Worm (Caenorhabditis elegans): ENCODE measurements around the gene gbb-2.

Gene gbb-2

DNA sequence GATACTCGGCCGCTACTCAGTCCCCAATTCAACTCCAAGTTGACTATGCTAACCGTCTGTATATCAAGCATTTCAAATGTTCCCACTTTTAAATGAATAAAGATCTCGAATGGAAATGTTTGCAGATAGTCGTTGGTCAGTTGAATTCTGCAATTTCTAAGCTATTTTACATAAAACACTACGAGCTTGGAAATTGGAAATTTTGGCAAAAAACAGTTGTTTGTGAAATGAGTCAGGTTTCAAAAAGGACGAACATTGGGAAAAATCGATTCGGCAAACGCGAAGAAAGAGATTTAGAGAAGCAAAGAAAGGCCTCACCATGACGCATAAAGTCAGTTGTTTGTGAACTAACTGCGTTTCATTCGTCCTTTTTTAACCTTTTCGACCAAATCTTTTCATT lies 59.7 kb downstream of the gbb-2 start (continued):
- TF ChIP-seq elt-1 (tag; optimal IDR thresholded peaks at IDR 0.05) (no peak), lsy-12 (tag; optimal IDR thresholded peaks at IDR 0.05) (no peak), egl-5 (tag; optimal IDR thresholded peaks at IDR 0.05) (no peak), ztf-11 (tag; optimal IDR thresholded peaks at IDR 0.05) (no peak), fkh-2 (tag; optimal IDR thresholded peaks at IDR 0.05) (no peak), sea-2 (GFP tag; optimal IDR thresholded peaks at IDR 0.05) (no peak), lin-39 (tag; optimal IDR thresholded peaks at IDR 0.05) (no peak), fos-1 (tag; optimal IDR thresholded peaks at IDR 0.05) (no peak), aly-2 (tag; optimal IDR thresholded peaks at IDR 0.05) (no peak), nhr-43 (tag; optimal IDR thresholded peaks at IDR 0.05; ENCODE audit: poor library complexity, severe bottlenecking) (no peak), ceh-9 (tag; optimal IDR thresholded peaks at IDR 0.05) (no peak), nhr-23 (tag; optimal IDR thresholded peaks at IDR 0.05) (peak; percentile 43), R02D3.7 (tag; optimal IDR thresholded peaks at IDR 0.05) (peak; percentile 42), ceh-16 (tag; optimal IDR thresholded peaks at IDR 0.05) (no peak), mml-1 (tag; optimal IDR thresholded peaks at IDR 0.05) (no peak), zag-1 (tag; optimal IDR thresholded peaks at IDR 0.05) (no peak)

DNA sequence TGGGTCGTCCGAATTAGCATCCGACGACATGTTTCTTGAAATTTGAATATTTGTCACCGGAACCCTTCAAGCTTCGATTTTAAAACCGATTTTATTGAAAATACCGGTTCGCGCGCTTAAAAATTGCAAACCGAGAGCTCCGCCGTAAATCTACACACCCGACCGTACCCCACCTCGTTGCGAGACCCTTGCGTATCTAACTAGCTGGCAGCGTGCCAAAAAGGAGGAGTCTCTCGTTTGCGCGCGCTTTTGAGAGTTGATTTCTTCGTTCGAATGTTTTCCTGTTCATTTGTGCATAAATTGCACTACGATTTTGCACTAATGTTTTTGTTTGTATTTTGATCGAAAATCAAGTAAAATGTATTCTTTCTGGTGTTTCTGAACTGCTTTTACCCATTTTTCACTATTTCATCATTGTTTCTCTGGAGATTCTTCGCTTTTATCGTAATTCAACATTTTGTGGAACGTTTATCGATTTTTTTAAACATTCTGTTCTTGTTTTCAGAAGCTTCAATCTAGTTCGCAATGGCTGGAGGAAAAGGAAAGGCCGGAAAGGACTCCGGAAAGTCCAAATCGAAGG lies 60.7 kb downstream of the gbb-2 start, which contains the start of the genes wapl-1 and htz-1:
wapl-1 (minus strand) TSS at position 30 of the 580 bp plus-strand sequence.
htz-1 (plus strand) TSS at position 506 of the 580 bp plus-strand sequence.
- peak; percentile 88 for TF ChIP-seq nhr-43 (tag; optimal IDR thresholded peaks at IDR 0.05; ENCODE audit: poor library complexity, severe bottlenecking)
- peak in 1 of 3 experiments; percentile 18 for TF ChIP-seq elt-3 (tag; optimal IDR thresholded peaks at IDR 0.05)
- TF ChIP-seq nhr-28 (tag; optimal IDR thresholded peaks at IDR 0.05): no peak
- TF ChIP-seq elt-1 (tag; optimal IDR thresholded peaks at IDR 0.05): peak; percentile 81
- TF ChIP-seq ztf-4 (tag; optimal IDR thresholded peaks at IDR 0.05): peak; percentile 63
- peak; percentile 99 for TF ChIP-seq R02D3.7 (tag; optimal IDR thresholded peaks at IDR 0.05)
- no peak for TF ChIP-seq eor-1 (tag; optimal IDR thresholded peaks at IDR 0.05)
- no peak for TF ChIP-seq nhr-237 (tag; optimal IDR thresholded peaks at IDR 0.05)
- peak; percentile 97 for TF ChIP-seq lin-15B (tag; optimal IDR thresholded peaks at IDR 0.05)
- peak; percentile 90 for TF ChIP-seq hmg-11 (tag; optimal IDR thresholded peaks at IDR 0.05)
- TF ChIP-seq sea-2 (GFP tag; optimal IDR thresholded peaks at IDR 0.05): no peak
- TF ChIP-seq mml-1 (tag; optimal IDR thresholded peaks at IDR 0.05): no peak
- peak; percentile 79 for TF ChIP-seq ama-1 (optimal IDR thresholded peaks at IDR 0.05)
- peak; percentile 99 for TF ChIP-seq pha-4 (tag; optimal IDR thresholded peaks at IDR 0.05)
- TF ChIP-seq mdl-1 (tag; optimal IDR thresholded peaks at IDR 0.05): peak; percentile 49
- TF ChIP-seq nhr-76 (tag; optimal IDR thresholded peaks at IDR 0.05): no peak
- peak; percentile 81 for TF ChIP-seq ceh-28 (tag; optimal IDR thresholded peaks at IDR 0.05)
- peak; percentile 99 for TF ChIP-seq lin-39 (tag; optimal IDR thresholded peaks at IDR 0.05)
- peak; percentile 69 for TF ChIP-seq nhr-77 (tag; optimal IDR thresholded peaks at IDR 0.05)
- TF ChIP-seq fkh-2 (tag; optimal IDR thresholded peaks at IDR 0.05): peak; percentile 26
- peak; percentile 85 for TF ChIP-seq tbx-2 (tag; optimal IDR thresholded peaks at IDR 0.05)
- peak; percentile 69 for TF ChIP-seq pqm-1 (tag; optimal IDR thresholded peaks at IDR 0.05)
- TF ChIP-seq ceh-9 (tag; optimal IDR thresholded peaks at IDR 0.05): no peak
- TF ChIP-seq nhr-25 (tag; optimal IDR thresholded peaks at IDR 0.05): peak; percentile 98
- TF ChIP-seq snpc-4 (tag; optimal IDR thresholded peaks at IDR 0.05): peak; percentile 88
- TF ChIP-seq skn-1 (tag; optimal IDR thresholded peaks at IDR 0.05): peak; percentile 55
- TF ChIP-seq ceh-82 (tag; optimal IDR thresholded peaks at IDR 0.05): peak; percentile 68
- TF ChIP-seq unc-62 (GFP tag; optimal IDR thresholded peaks at IDR 0.05): no peak
- TF ChIP-seq ceh-16 (tag; optimal IDR thresholded peaks at IDR 0.05): no peak
- TF ChIP-seq lsy-12 (tag; optimal IDR thresholded peaks at IDR 0.05): peak; percentile 94
- peak; percentile 76 for TF ChIP-seq egl-27 (tag; optimal IDR thresholded peaks at IDR 0.05)
- TF ChIP-seq nhr-67 (tag; optimal IDR thresholded peaks at IDR 0.05): no peak
- TF ChIP-seq zag-1 (tag; optimal IDR thresholded peaks at IDR 0.05): peak; percentile 42
- TF ChIP-seq egl-5 (tag; optimal IDR thresholded peaks at IDR 0.05): peak; percentile 24
- peak; percentile 83 for TF ChIP-seq elt-2 (tag; optimal IDR thresholded peaks at IDR 0.05)
- TF ChIP-seq nhr-12 (tag; optimal IDR thresholded peaks at IDR 0.05): no peak
- peak; percentile 99 for TF ChIP-seq nfya-1 (tag; optimal IDR thresholded peaks at IDR 0.05; ENCODE audit: insufficient read depth)
- no peak for TF ChIP-seq ztf-11 (tag; optimal IDR thresholded peaks at IDR 0.05)
- TF ChIP-seq unc-39 (tag; optimal IDR thresholded peaks at IDR 0.05): no peak
- TF ChIP-seq ZK546.5 (tag; optimal IDR thresholded peaks at IDR 0.05): peak; percentile 98
- peak; percentile 92 for TF ChIP-seq jun-1 (tag; optimal IDR thresholded peaks at IDR 0.05)
- peak; percentile 42 for TF ChIP-seq daf-12 (tag; optimal IDR thresholded peaks at IDR 0.05)
- peak; percentile 84 for TF ChIP-seq fkh-10 (GFP tag; optimal IDR thresholded peaks at IDR 0.05)
- peak; percentile 69 for TF ChIP-seq fos-1 (tag; optimal IDR thresholded peaks at IDR 0.05)
- peak; percentile 75 for TF ChIP-seq nhr-11 (tag; optimal IDR thresholded peaks at IDR 0.05)
- no peak for TF ChIP-seq aly-2 (tag; optimal IDR thresholded peaks at IDR 0.05)
- TF ChIP-seq nhr-23 (tag; optimal IDR thresholded peaks at IDR 0.05): peak; percentile 98
